Worm (Caenorhabditis elegans) whole organism, L1 larva: Measurements from ENCODE around the gene srh-24.

Experiments used
- C34B4.2 ChIP-seq: sonication (generic microtip); optimal IDR thresholded peaks from 2 replicates; lab custom pipeline; 2017; ENCODE audit warnings: mild to moderate bottlenecking, missing genetic modification characterization, missing compliant biosample characterization
- F16B12.6 ChIP-seq: fragments of 150-350 bp; optimal IDR thresholded peaks from 2 replicates; lab custom pipeline; 2014; ENCODE audit warnings: missing biosample characterization, missing genetic modification characterization
- Y116A8C.19 ChIP-seq: sonication (generic microtip); optimal IDR thresholded peaks from 2 replicates; lab custom pipeline; 2016; ENCODE audit warnings: missing compliant biosample characterization, missing genetic modification characterization, borderline replicate concordance
- aha-1 ChIP-seq: fragments of 150-350 bp; optimal IDR thresholded peaks from 2 replicates; lab custom pipeline; 2014; ENCODE audit warnings: missing biosample characterization, missing genetic modification characterization
- alr-1 ChIP-seq: fragments of 200-800 bp; sonication (Bioruptor generic); optimal IDR thresholded peaks from 2 replicates; lab custom pipeline; 2018; ENCODE audit warnings: borderline replicate concordance, mild to moderate bottlenecking, missing genetic modification characterization, missing compliant biosample characterization
- aly-2 ChIP-seq: fragments of 150-350 bp; optimal IDR thresholded peaks from 2 replicates; lab custom pipeline; 2014; ENCODE audit warnings: missing biosample characterization, missing genetic modification characterization
- ama-1 ChIP-seq: fragments of 150-350 bp; optimal IDR thresholded peaks from 2 replicates; lab custom pipeline; 2014
- blmp-1 ChIP-seq: fragments of 150-350 bp; optimal IDR thresholded peaks from 2 replicates; lab custom pipeline; 2014; ENCODE audit warnings: missing biosample characterization, missing genetic modification characterization
- ceh-82 ChIP-seq, 3 experiments: fragments of 150-350 bp in 1 of 3; sonication (generic microtip) in 2 of 3; optimal IDR thresholded peaks; 2 replicates each; lab custom pipeline; 2014 to 2017; ENCODE audit warnings: missing biosample characterization in 3 of 3, missing genetic modification characterization in 3 of 3
- ceh-88 ChIP-seq: fragments of 200-800 bp; sonication (Bioruptor generic); IDR thresholded peaks from 2 replicates; pipeline ENCODE4 v1.3.6; 2022; ENCODE audit warnings: missing genetic modification characterization, missing compliant biosample characterization
- dpl-1 ChIP-seq, 3 experiments: fragments of 150-350 bp in 2 of 3; sonication (generic microtip) in 1 of 3; optimal IDR thresholded peaks; 2 replicates each; lab custom pipeline; 2014 to 2017; ENCODE audit warnings: missing biosample characterization in 3 of 3, missing genetic modification characterization in 3 of 3, missing genetic modification reagents in 3 of 3
- efl-1 ChIP-seq, 4 experiments: fragments of 150-350 bp; optimal IDR thresholded peaks in 3 of 4; peaks in 1 of 4; 1 replicate in 1 of 4; 2 replicates in 3 of 4; lab custom pipeline; 2014; ENCODE audit warnings: missing biosample characterization in 2 of 4, missing genetic modification characterization in 2 of 4, missing genetic modification reagents in 2 of 4
- efl-3 ChIP-seq: fragments of 200-800 bp; sonication (Bioruptor generic); optimal IDR thresholded peaks from 2 replicates; lab custom pipeline; 2018; ENCODE audit warnings: mild to moderate bottlenecking, missing genetic modification characterization, missing compliant biosample characterization
- egl-27 ChIP-seq, 2 experiments: fragments of 150-350 bp in 1 of 2; sonication (generic microtip); optimal IDR thresholded peaks; 3 replicates each; lab custom pipeline; 2017 to 2018; ENCODE audit warnings: missing biosample characterization in 2 of 2, missing genetic modification characterization in 2 of 2, missing genetic modification reagents in 2 of 2
- elt-3 ChIP-seq, 6 experiments: fragments of 150-350 bp in 1 of 6; sonication (generic microtip); optimal IDR thresholded peaks; 2 replicates each; lab custom pipeline; 2017 to 2018; ENCODE audit warnings: missing biosample characterization in 6 of 6, missing genetic modification characterization in 6 of 6, inconsistent platforms in 1 of 6
- fkh-10 ChIP-seq: sonication (generic microtip); optimal IDR thresholded peaks from 2 replicates; lab custom pipeline; 2017; ENCODE audit warnings: missing biosample characterization, missing genetic modification reagents, missing genetic modification characterization
- grh-1 ChIP-seq: fragments of 200-800 bp; sonication (Bioruptor generic); IDR thresholded peaks from 2 replicates; pipeline ENCODE4 v1.3.6; 2022; ENCODE audit warnings: missing genetic modification reagents, missing genetic modification characterization, missing compliant biosample characterization
- irx-1 ChIP-seq: sonication (generic microtip); optimal IDR thresholded peaks from 2 replicates; lab custom pipeline; 2016; ENCODE audit warnings: missing genetic modification characterization, missing compliant biosample characterization
- isw-1 ChIP-seq: fragments of 200-800 bp; sonication (Bioruptor generic); IDR thresholded peaks from 2 replicates; pipeline ENCODE4 v1.3.6; 2022; ENCODE audit warnings: missing genetic modification characterization, missing compliant biosample characterization
- jun-1 ChIP-seq: fragments of 150-350 bp; optimal IDR thresholded peaks from 2 replicates; lab custom pipeline; 2014; ENCODE audit warnings: missing biosample characterization, missing genetic modification reagents, missing genetic modification characterization
- lin-13 ChIP-seq: fragments of 150-350 bp; optimal IDR thresholded peaks from 2 replicates; lab custom pipeline; 2014; ENCODE audit warnings: missing biosample characterization, missing genetic modification reagents, missing genetic modification characterization
- lin-15B ChIP-seq: fragments of 150-350 bp; sonication (generic microtip); optimal IDR thresholded peaks from 3 replicates; lab custom pipeline; 2014; ENCODE audit warnings: missing biosample characterization, missing genetic modification characterization
- lin-35 ChIP-seq, 2 experiments: fragments of 150-350 bp; optimal IDR thresholded peaks; 2 replicates each; lab custom pipeline; 2014; ENCODE audit warnings: missing biosample characterization in 2 of 2, missing genetic modification characterization in 2 of 2, missing genetic modification reagents in 2 of 2
- lin-39 ChIP-seq: fragments of 150-350 bp; optimal IDR thresholded peaks from 2 replicates; lab custom pipeline; 2014; ENCODE audit warnings: missing biosample characterization, missing genetic modification reagents, missing genetic modification characterization
- lir-3 ChIP-seq: sonication (generic microtip); optimal IDR thresholded peaks from 2 replicates; lab custom pipeline; 2016; ENCODE audit warnings: mild to moderate bottlenecking, missing genetic modification characterization, moderate library complexity, missing compliant biosample characterization; ENCODE audit not compliant: poor library complexity
- mab-9 ChIP-seq: fragments of 200-800 bp; sonication (Bioruptor generic); IDR thresholded peaks from 2 replicates; pipeline ENCODE4 v1.3.6; 2022; ENCODE audit warnings: missing genetic modification reagents, missing genetic modification characterization, missing compliant biosample characterization
- mdl-1 ChIP-seq, 2 experiments: fragments of 150-350 bp; optimal IDR thresholded peaks; 2 replicates each; lab custom pipeline; 2014 to 2017; ENCODE audit warnings: missing biosample characterization in 2 of 2, missing genetic modification characterization in 2 of 2, inconsistent platforms in 1 of 2
- mep-1 ChIP-seq: fragments of 150-350 bp; optimal IDR thresholded peaks from 2 replicates; lab custom pipeline; 2014; ENCODE audit warnings: missing biosample characterization, missing genetic modification characterization
- nhr-12 ChIP-seq: sonication (generic microtip); optimal IDR thresholded peaks from 2 replicates; lab custom pipeline; 2017; ENCODE audit warnings: missing biosample characterization, missing genetic modification characterization
- nhr-19 ChIP-seq: fragments of 200-800 bp; sonication (Bioruptor generic); conservative IDR thresholded peaks from 2 replicates; pipeline ENCODE4 v1.3.6; 2022; ENCODE audit warnings: missing genetic modification characterization, missing compliant biosample characterization
- nhr-237 ChIP-seq: fragments of 150-350 bp; optimal IDR thresholded peaks from 2 replicates; lab custom pipeline; 2014; ENCODE audit warnings: missing biosample characterization, missing genetic modification characterization
- nhr-47 ChIP-seq: sonication (generic microtip); optimal IDR thresholded peaks from 2 replicates; lab custom pipeline; 2016; ENCODE audit warnings: mild to moderate bottlenecking, missing genetic modification characterization, moderate library complexity, missing compliant biosample characterization
- nhr-71 ChIP-seq: sonication (generic microtip); optimal IDR thresholded peaks from 2 replicates; lab custom pipeline; 2016; ENCODE audit warnings: mild to moderate bottlenecking, missing genetic modification characterization, moderate library complexity, missing compliant biosample characterization
- nhr-76 ChIP-seq: sonication (generic microtip); optimal IDR thresholded peaks from 2 replicates; lab custom pipeline; 2017; ENCODE audit warnings: missing biosample characterization, missing genetic modification characterization
- nhr-77 ChIP-seq: fragments of 150-350 bp; optimal IDR thresholded peaks from 2 replicates; lab custom pipeline; 2014; ENCODE audit warnings: missing biosample characterization, missing genetic modification characterization
- nhr-85 ChIP-seq: sonication (generic microtip); peaks from one replicate; lab custom pipeline; 2016; ENCODE audit warnings: missing genetic modification characterization, inconsistent platforms, missing compliant biosample characterization
- nhr-90 ChIP-seq: sonication (generic microtip); optimal IDR thresholded peaks from 2 replicates; lab custom pipeline; 2016; ENCODE audit warnings: mild to moderate bottlenecking, missing genetic modification characterization, missing compliant biosample characterization; ENCODE audit not compliant: poor library complexity
- pag-3 ChIP-seq: sonication (generic microtip); optimal IDR thresholded peaks from 2 replicates; lab custom pipeline; 2017; ENCODE audit warnings: missing genetic modification characterization, mild to moderate bottlenecking, missing compliant biosample characterization, antibody characterized with exemption, borderline replicate concordance; ENCODE audit not compliant: insufficient read depth
- pax-3 ChIP-seq: fragments of 200-800 bp; sonication (Bioruptor generic); optimal IDR thresholded peaks from 2 replicates; lab custom pipeline; 2018; ENCODE audit warnings: mild to moderate bottlenecking, missing genetic modification characterization, moderate library complexity, missing compliant biosample characterization
- pqm-1 ChIP-seq: sonication (generic microtip); optimal IDR thresholded peaks from 3 replicates; lab custom pipeline; 2017; ENCODE audit warnings: missing biosample characterization, missing genetic modification characterization
- rnt-1 ChIP-seq: sonication (generic microtip); optimal IDR thresholded peaks from 2 replicates; lab custom pipeline; 2016; ENCODE audit warnings: mild to moderate bottlenecking, missing genetic modification characterization, moderate library complexity, missing compliant biosample characterization
- skn-1 ChIP-seq: fragments of 150-350 bp; optimal IDR thresholded peaks from 2 replicates; lab custom pipeline; 2014; ENCODE audit warnings: missing biosample characterization, missing genetic modification characterization
- snpc-4 ChIP-seq: fragments of 150-350 bp; optimal IDR thresholded peaks from 2 replicates; lab custom pipeline; 2014; ENCODE audit warnings: missing biosample characterization, missing genetic modification characterization
- sup-37 ChIP-seq: fragments of 200-800 bp; sonication (Bioruptor generic); optimal IDR thresholded peaks from 2 replicates; lab custom pipeline; 2018; ENCODE audit warnings: mild to moderate bottlenecking, missing genetic modification characterization, missing compliant biosample characterization
- swsn-7 ChIP-seq: sonication (generic microtip); optimal IDR thresholded peaks from 2 replicates; lab custom pipeline; 2016; ENCODE audit warnings: missing genetic modification characterization, missing compliant biosample characterization
- tbx-2 ChIP-seq: sonication (generic microtip); optimal IDR thresholded peaks from 2 replicates; lab custom pipeline; 2016; ENCODE audit warnings: missing genetic modification characterization, missing compliant biosample characterization
- tlp-1 ChIP-seq: fragments of 150-350 bp; optimal IDR thresholded peaks from 2 replicates; lab custom pipeline; 2014; ENCODE audit warnings: missing biosample characterization, missing genetic modification characterization
- unc-30 ChIP-seq: sonication (generic microtip); optimal IDR thresholded peaks from 2 replicates; lab custom pipeline; 2017; ENCODE audit warnings: missing biosample characterization, missing genetic modification characterization
- unc-62 ChIP-seq: fragments of 150-350 bp; optimal IDR thresholded peaks from 2 replicates; lab custom pipeline; 2014; ENCODE audit warnings: missing biosample characterization, missing genetic modification reagents, missing genetic modification characterization
- vab-15 ChIP-seq: sonication (generic microtip); optimal IDR thresholded peaks from 2 replicates; lab custom pipeline; 2017; ENCODE audit warnings: missing genotype, mild to moderate bottlenecking, missing genetic modification characterization, missing compliant biosample characterization
- zag-1 ChIP-seq: fragments of 150-350 bp; optimal IDR thresholded peaks from 2 replicates; lab custom pipeline; 2014; ENCODE audit warnings: missing biosample characterization, missing genetic modification characterization
- zip-4 ChIP-seq: fragments of 200-800 bp; sonication (Bioruptor generic); optimal IDR thresholded peaks from 2 replicates; lab custom pipeline; 2018; ENCODE audit warnings: mild to moderate bottlenecking, missing genetic modification characterization, moderate library complexity, missing compliant biosample characterization

Gene srh-24

DNA sequence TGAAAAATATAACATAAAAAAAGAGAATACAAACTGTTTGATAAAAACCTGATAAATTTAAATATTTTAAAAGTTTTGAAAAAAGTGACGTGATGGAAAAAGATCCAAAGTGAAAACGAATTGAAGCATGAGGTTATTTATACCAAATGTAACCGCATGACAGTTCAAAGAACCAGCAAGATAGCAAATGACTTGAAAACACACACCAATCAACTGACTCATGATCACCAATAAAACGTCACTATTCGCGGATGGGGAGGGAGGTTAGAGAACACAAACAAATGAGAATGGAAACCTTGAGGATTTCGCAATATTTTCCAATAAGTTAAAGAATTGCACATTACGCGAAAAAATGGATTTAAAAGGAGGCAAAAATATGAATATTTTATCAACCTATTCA is 51.4 kb downstream of the srh-24 start, which contains the start of gene C06B3.7 (continued):
- TF ChIP-seq lin-15B (no peak), mep-1 (peak; percentile 88), snpc-4 (tag; lab: Kevin White, UChicago) (peak; percentile 44), dpl-1 (GFP tag; optimal IDR thresholded peaks at IDR 0.05; lab: Kevin White, UChicago) (peak; percentile 45 to 54 (median 52)), irx-1 (peak; percentile 63), efl-3 (GFP tag; lab: Kevin White, UChicago) (no peak), ceh-88 (GFP tag; lab: Robert Waterston, UW) (peak; percentile 33; the same call in 1 of the 2 replicates), grh-1 (GFP tag; lab: Robert Waterston, UW) (no peak), ama-1 (lab: Kevin White, UChicago) (peak; percentile 66), jun-1 (tag; lab: Kevin White, UChicago) (peak; percentile 73), pqm-1 (tag; lab: Kevin White, UChicago) (peak; percentile 46), nhr-76 (tag; lab: Kevin White, UChicago) (no peak), unc-30 (tag; lab: Kevin White, UChicago) (no peak), nhr-77 (tag; lab: Kevin White, UChicago) (no peak), nhr-71 (tag; lab: Kevin White, UChicago) (peak; percentile 97), mdl-1 (tag; optimal IDR thresholded peaks at IDR 0.05; lab: Kevin White, UChicago) (peak in 1 of 2 experiments; percentile 94), lir-3 (tag; lab: Kevin White, UChicago) (peak; percentile 59), skn-1 (tag; lab: Kevin White, UChicago) (peak; percentile 84), swsn-7 (tag; lab: Kevin White, UChicago) (peak; percentile 66), lin-35 (GFP tag; optimal IDR thresholded peaks at IDR 0.05; lab: Kevin White, UChicago) (peak; percentile 64 to 90), tlp-1 (tag; lab: Kevin White, UChicago) (no peak), zip-4 (GFP tag; lab: Kevin White, UChicago) (peak; percentile 98), rnt-1 (tag; lab: Kevin White, UChicago) (peak; percentile 85), F16B12.6 (tag; lab: Kevin White, UChicago) (no peak), lin-13 (peak; percentile 78), tbx-2 (tag; lab: Kevin White, UChicago) (peak; percentile 75), C34B4.2 (tag; lab: Kevin White, UChicago) (no peak), mab-9 (no peak), aly-2 (tag; lab: Kevin White, UChicago) (no peak), pag-3 (tag; lab: Kevin White, UChicago) (no peak), nhr-237 (tag; lab: Kevin White, UChicago) (peak; percentile 53), pax-3 (tag; lab: Kevin White, UChicago) (peak; percentile 82), egl-27 (tag; optimal IDR thresholded peaks at IDR 0.05; lab: Kevin White, UChicago) (no peak), aha-1 (tag; lab: Kevin White, UChicago) (peak; percentile 10), zag-1 (tag; lab: Kevin White, UChicago) (no peak), nhr-12 (no peak), nhr-47 (tag; lab: Kevin White, UChicago) (peak; percentile 83), unc-62 (GFP tag; lab: Kevin White, UChicago) (no peak), nhr-90 (tag; lab: Kevin White, UChicago) (peak; percentile 83), sup-37 (GFP tag; lab: Kevin White, UChicago) (no peak), Y116A8C.19 (tag; lab: Kevin White, UChicago) (no peak), vab-15 (tag; lab: Kevin White, UChicago) (peak; percentile 100), fkh-10 (no peak), lin-39 (peak; percentile 34), nhr-85 (tag; lab: Kevin White, UChicago) (peak; percentile 97), ceh-82 (tag; optimal IDR thresholded peaks at IDR 0.05; lab: Kevin White, UChicago) (peak in 2 of 3 experiments; percentile 40 to 52), elt-3 (tag; optimal IDR thresholded peaks at IDR 0.05; lab: Kevin White, UChicago) (peak in 4 of 6 experiments; percentile 16 to 97 (median 50)), blmp-1 (tag; lab: Kevin White, UChicago) (peak; percentile 89), isw-1 (peak; percentile 16; the same call in 1 of the 2 replicates), efl-1 (optimal IDR thresholded peaks at IDR 0.05; lab: Kevin White, UChicago) (peak; percentile 36 to 54), efl-1 (GFP tag; optimal IDR thresholded peaks at IDR 0.05 in 1 of 2; lab: Kevin White, UChicago) (peak; percentile 26 to 87), nhr-19 (GFP tag; lab: Robert Waterston, UW) (peak; percentile 96), alr-1 (tag; lab: Kevin White, UChicago) (no peak)
